Worm (Caenorhabditis elegans) whole organism, mixed stage, embryonic: ENCODE data around the gene R04A9.1.
A peak's percentile ranks its signal among the peaks of the same experiment; 100 is the strongest.

Source experiments
- M03D4.4 ChIP-seq: sonication (generic microtip); optimal IDR thresholded peaks from 2 replicates; lab custom pipeline; 2017; ENCODE audit warnings: mild to moderate bottlenecking, missing genetic modification characterization, missing compliant biosample characterization
- elt-3 ChIP-seq: fragments of 150-350 bp; optimal IDR thresholded peaks from 2 replicates; lab custom pipeline; 2014; ENCODE audit warnings: missing biosample characterization, missing genetic modification characterization
- lin-13 ChIP-seq: fragments of 150-350 bp; optimal IDR thresholded peaks from 2 replicates; lab custom pipeline; 2014; ENCODE audit warnings: missing biosample characterization, missing genetic modification characterization
- lsy-2 ChIP-seq: fragments of 150-350 bp; optimal IDR thresholded peaks from 2 replicates; lab custom pipeline; 2014; ENCODE audit warnings: missing biosample characterization, missing genetic modification characterization
- mab-5 ChIP-seq: fragments of 150-350 bp; optimal IDR thresholded peaks from 2 replicates; lab custom pipeline; 2014; ENCODE audit warnings: missing biosample characterization, missing genetic modification characterization
- nhr-12 ChIP-seq: fragments of 150-350 bp; optimal IDR thresholded peaks from 2 replicates; lab custom pipeline; 2014; ENCODE audit warnings: missing biosample characterization, missing genetic modification characterization
- nhr-237 ChIP-seq: fragments of 150-350 bp; optimal IDR thresholded peaks from 2 replicates; lab custom pipeline; 2014; ENCODE audit warnings: missing biosample characterization, missing genetic modification characterization
- nhr-28 ChIP-seq: fragments of 150-350 bp; optimal IDR thresholded peaks from 2 replicates; lab custom pipeline; 2014; ENCODE audit warnings: missing biosample characterization, missing genetic modification characterization
- pha-4 ChIP-seq: fragments of 150-350 bp; optimal IDR thresholded peaks from 2 replicates; lab custom pipeline; 2018; ENCODE audit warnings: missing biosample characterization, missing genetic modification reagents, missing genetic modification characterization
- sptf-1 ChIP-seq: sonication (generic microtip); optimal IDR thresholded peaks from 2 replicates; lab custom pipeline; 2017; ENCODE audit warnings: mild to moderate bottlenecking, missing genetic modification characterization, moderate library complexity, missing compliant biosample characterization
- unc-39 ChIP-seq: fragments of 150-350 bp; optimal IDR thresholded peaks from 2 replicates; lab custom pipeline; 2014; ENCODE audit warnings: missing biosample characterization, missing genetic modification characterization
- unc-62 ChIP-seq: fragments of 150-350 bp; optimal IDR thresholded peaks from 2 replicates; lab custom pipeline; 2014; ENCODE audit warnings: missing biosample characterization, missing genetic modification reagents, missing genetic modification characterization
- ztf-11 ChIP-seq: fragments of 150-350 bp; optimal IDR thresholded peaks from 2 replicates; lab custom pipeline; 2014; ENCODE audit warnings: missing biosample characterization, missing genetic modification characterization

- TF ChIP-seq nhr-12 (tag; lab: Kevin White, UChicago) (no peak), nhr-237 (no peak), M03D4.4 (tag; lab: Kevin White, UChicago) (no peak), sptf-1 (tag; lab: Kevin White, UChicago) (no peak), pha-4 (tag; lab: Kevin White, UChicago) (no peak), elt-3 (tag; lab: Kevin White, UChicago) (no peak), lin-13 (tag; lab: Kevin White, UChicago) (no peak), unc-62 (GFP tag; lab: Kevin White, UChicago) (no peak), mab-5 (no peak), ztf-11 (tag; lab: Kevin White, UChicago) (no peak), lsy-2 (peak; percentile 34), unc-39 (no peak), nhr-28 (no peak)
These were observed 29.1 kb downstream of the R04A9.1 start, which contains the start of gene dve-1 for ce11 chrX:433747-434146.
